Fruit fly (Drosophila melanogaster): ENCODE data around the gene CG4607.

CG4607 gene

dm6 chrX:7095292-7095911 lies 26.2 kb downstream of the CG4607 start:
- TF ChIP-seq rgr (GFP tag; optimal IDR thresholded peaks at IDR 0.05) (peak; percentile 76), dsf (GFP tag; optimal IDR thresholded peaks at IDR 0.05; ENCODE audit: borderline replicate concordance) (peak; percentile 27), Vsx2 (GFP tag; optimal IDR thresholded peaks at IDR 0.05; ENCODE audit: partially characterized antibody) (no peak), Abd-B (GFP tag; optimal IDR thresholded peaks at IDR 0.05) (no peak), usp (GFP tag; optimal IDR thresholded peaks at IDR 0.05) (no peak), Hnf4 (GFP tag; optimal IDR thresholded peaks at IDR 0.05) (peak; percentile 78), HLH106 (tag; optimal IDR thresholded peaks at IDR 0.05) (peak; percentile 90), dmrt93B (GFP tag; optimal IDR thresholded peaks at IDR 0.05) (peak; percentile 65), Dif (GFP tag; optimal IDR thresholded peaks at IDR 0.05; ENCODE audit: partially characterized antibody) (no peak), CG32264 (GFP tag; optimal IDR thresholded peaks at IDR 0.05) (peak; percentile 67), Jra (GFP tag; optimal IDR thresholded peaks at IDR 0.05) (peak; percentile 63), CG9705 (GFP tag; optimal IDR thresholded peaks at IDR 0.05) (peak; percentile 87), dl (GFP tag; optimal IDR thresholded peaks at IDR 0.05; ENCODE audit: insufficient read depth in 1 of 2, partially characterized antibody in 2 of 2) (no peak), br (GFP tag; optimal IDR thresholded peaks at IDR 0.05) (peak; percentile 82), tai (GFP tag; optimal IDR thresholded peaks at IDR 0.05) (peak; percentile 82), jim (GFP tag; optimal IDR thresholded peaks at IDR 0.05) (no peak), N (GFP tag; optimal IDR thresholded peaks at IDR 0.05) (no peak), ey (GFP tag; optimal IDR thresholded peaks at IDR 0.05) (peak; percentile 82), OdsH (GFP tag; optimal IDR thresholded peaks at IDR 0.05) (peak; percentile 81), Dfd (GFP tag; optimal IDR thresholded peaks at IDR 0.05) (no peak), GATAd (GFP tag; optimal IDR thresholded peaks at IDR 0.05) (no peak), woc (GFP tag; optimal IDR thresholded peaks at IDR 0.05) (peak; percentile 68), brk (GFP tag; optimal IDR thresholded peaks at IDR 0.05) (peak; percentile 44), Hr83 (GFP tag; optimal IDR thresholded peaks at IDR 0.05; ENCODE audit: poor library complexity, severe bottlenecking) (peak; percentile 18), psq (GFP tag; optimal IDR thresholded peaks at IDR 0.05) (peak; percentile 67), foxo (GFP tag; optimal IDR thresholded peaks at IDR 0.05) (peak in 1 of 2 experiments; percentile 89), fru (GFP tag; optimal IDR thresholded peaks at IDR 0.05) (peak; percentile 84), Sp1 (GFP tag; optimal IDR thresholded peaks at IDR 0.05) (peak; percentile 89), Mio (GFP tag; optimal IDR thresholded peaks at IDR 0.05) (no peak), Myc (optimal IDR thresholded peaks at IDR 0.05) (no peak), pan (optimal IDR thresholded peaks at IDR 0.05) (no peak), h (GFP tag; optimal IDR thresholded peaks at IDR 0.05) (peak; percentile 86), Rel (GFP tag; optimal IDR thresholded peaks at IDR 0.05) (peak; percentile 11), Rel (tag; optimal IDR thresholded peaks at IDR 0.05) (peak; percentile 75), sv (GFP tag; optimal IDR thresholded peaks at IDR 0.05) (peak; percentile 55), lola (GFP tag; optimal IDR thresholded peaks at IDR 0.05) (no peak), sage (GFP tag; optimal IDR thresholded peaks at IDR 0.05) (peak; percentile 75), CrebA (GFP tag; optimal IDR thresholded peaks at IDR 0.05; ENCODE audit: borderline replicate concordance) (no peak), Hr78 (GFP tag; optimal IDR thresholded peaks at IDR 0.05) (no peak)

- TF ChIP-seq Vsx2 (GFP tag; optimal IDR thresholded peaks at IDR 0.05; ENCODE audit: partially characterized antibody) (no peak), OdsH (GFP tag; optimal IDR thresholded peaks at IDR 0.05) (no peak), Dif (GFP tag; optimal IDR thresholded peaks at IDR 0.05; ENCODE audit: partially characterized antibody) (no peak), dsf (GFP tag; optimal IDR thresholded peaks at IDR 0.05; ENCODE audit: borderline replicate concordance) (no peak), GATAd (GFP tag; optimal IDR thresholded peaks at IDR 0.05) (no peak), lola (GFP tag; optimal IDR thresholded peaks at IDR 0.05) (no peak), Jra (GFP tag; optimal IDR thresholded peaks at IDR 0.05) (no peak), Hr83 (GFP tag; optimal IDR thresholded peaks at IDR 0.05; ENCODE audit: poor library complexity, severe bottlenecking) (no peak), brk (GFP tag; optimal IDR thresholded peaks at IDR 0.05) (no peak), usp (GFP tag; optimal IDR thresholded peaks at IDR 0.05) (no peak), psq (GFP tag; optimal IDR thresholded peaks at IDR 0.05) (no peak), CG9705 (GFP tag; optimal IDR thresholded peaks at IDR 0.05) (no peak), jim (GFP tag; optimal IDR thresholded peaks at IDR 0.05) (no peak), dl (GFP tag; optimal IDR thresholded peaks at IDR 0.05; ENCODE audit: insufficient read depth in 1 of 2, partially characterized antibody in 2 of 2) (no peak), woc (GFP tag; optimal IDR thresholded peaks at IDR 0.05) (no peak), sage (GFP tag; optimal IDR thresholded peaks at IDR 0.05) (no peak)
Measured at dm6 chrX:7095912-7096494, 26.8 kb downstream of the CG4607 start.
